Worm (Caenorhabditis elegans) whole organism, midembryonic: Measurements from ENCODE around the gene T14G8.4.

Source experiments
- T22C8.4 ChIP-seq: fragments of 200-800 bp; sonication (Bioruptor generic); IDR thresholded peaks from 2 replicates; pipeline ENCODE4 v1.3.6; 2022; ENCODE audit warnings: missing genetic modification characterization, missing compliant biosample characterization
- cog-1 ChIP-seq: sonication (generic microtip); optimal IDR thresholded peaks from 2 replicates; lab custom pipeline; 2016; ENCODE audit warnings: missing genetic modification characterization, missing compliant biosample characterization
- flt-1 ChIP-seq: fragments of 200-800 bp; sonication (Bioruptor generic); IDR thresholded peaks from 2 replicates; pipeline ENCODE4 v1.3.6; 2022; ENCODE audit warnings: missing genetic modification characterization, missing compliant biosample characterization
- klf-2 ChIP-seq: fragments of 200-800 bp; sonication (Bioruptor generic); conservative IDR thresholded peaks from 2 replicates; pipeline ENCODE4 v1.3.6; 2022; ENCODE audit warnings: missing genetic modification reagents, missing genetic modification characterization, missing compliant biosample characterization
- med-1 ChIP-seq: sonication (generic microtip); optimal IDR thresholded peaks from 2 replicates; lab custom pipeline; 2017; ENCODE audit warnings: missing genetic modification characterization, mild to moderate bottlenecking, missing compliant biosample characterization, antibody characterized with exemption, missing genetic modification reagents; ENCODE audit not compliant: insufficient read depth
- ref-1 ChIP-seq: fragments of 200-800 bp; sonication (Bioruptor generic); conservative IDR thresholded peaks from 2 replicates; pipeline ENCODE4 v1.3.6; 2022; ENCODE audit warnings: missing genetic modification reagents, missing genetic modification characterization, missing compliant biosample characterization
- tab-1 ChIP-seq: fragments of 200-800 bp; sonication (Bioruptor generic); IDR thresholded peaks from 2 replicates; pipeline ENCODE4 v1.3.6; 2022; ENCODE audit warnings: missing genetic modification characterization, missing compliant biosample characterization
- ztf-23 ChIP-seq: fragments of 200-800 bp; sonication (Bioruptor generic); IDR thresholded peaks from 2 replicates; pipeline ENCODE4 v1.3.6; 2022; ENCODE audit warnings: missing genetic modification reagents, missing genetic modification characterization, missing compliant biosample characterization
- ztf-29 ChIP-seq: fragments of 200-800 bp; sonication (Bioruptor generic); IDR thresholded peaks from 2 replicates; pipeline ENCODE4 v1.3.6; 2022; ENCODE audit warnings: missing genetic modification reagents, missing genetic modification characterization, missing compliant biosample characterization

T14G8.4 gene

ce11 chrX:12827741-12828408, 35.8 kb downstream of the T14G8.4 start:
- TF ChIP-seq ref-1 (GFP tag; lab: Robert Waterston, UW) (no peak), cog-1 (tag; lab: Kevin White, UChicago) (no peak), ztf-29 (no peak), ztf-23 (GFP tag; lab: Robert Waterston, UW) (no peak), T22C8.4 (GFP tag; lab: Robert Waterston, UW) (no peak), klf-2 (GFP tag; lab: Robert Waterston, UW) (no peak)

- TF ChIP-seq T22C8.4 (GFP tag; lab: Robert Waterston, UW) (no peak), cog-1 (tag; lab: Kevin White, UChicago) (no peak), ztf-29 (no peak), ref-1 (GFP tag; lab: Robert Waterston, UW) (no peak), ztf-23 (GFP tag; lab: Robert Waterston, UW) (no peak), flt-1 (GFP tag; lab: Robert Waterston, UW) (no peak), med-1 (GFP tag; lab: Kevin White, UChicago) (no peak), tab-1 (no peak), klf-2 (GFP tag; lab: Robert Waterston, UW) (no peak)
Observed at ce11 chrX:12826782-12827181, 36.9 kb downstream of the T14G8.4 start.

DNA sequence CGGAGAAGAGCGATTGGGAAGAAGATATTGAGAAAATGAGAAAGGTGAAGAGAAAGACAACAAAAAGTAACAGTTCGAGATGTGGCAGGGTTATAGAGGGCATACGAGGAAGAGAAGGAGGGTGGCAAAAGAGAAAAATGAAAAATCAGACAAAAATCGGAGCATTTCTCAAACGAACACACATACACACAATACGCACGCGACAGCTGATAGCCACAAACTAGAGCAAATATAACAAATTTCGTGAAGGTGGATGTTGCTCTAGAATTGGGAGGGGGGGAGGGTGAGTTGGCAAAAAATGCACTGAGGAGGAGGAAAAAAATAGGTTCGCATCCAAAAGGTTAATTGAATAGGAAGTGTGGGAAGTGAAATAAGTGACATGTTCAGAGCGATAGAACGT, 38.5 kb downstream of the T14G8.4 start:
- no peak for TF ChIP-seq klf-2 (GFP tag; lab: Robert Waterston, UW)
- TF ChIP-seq cog-1 (tag; lab: Kevin White, UChicago) = no peak

- no peak for TF ChIP-seq T22C8.4 (GFP tag; lab: Robert Waterston, UW)
- TF ChIP-seq ref-1 (GFP tag; lab: Robert Waterston, UW) = no peak
- TF ChIP-seq flt-1 (GFP tag; lab: Robert Waterston, UW) = no peak
- TF ChIP-seq klf-2 (GFP tag; lab: Robert Waterston, UW) = no peak
- TF ChIP-seq ztf-29 = no peak
- TF ChIP-seq ztf-23 (GFP tag; lab: Robert Waterston, UW) = no peak
- no peak for TF ChIP-seq cog-1 (tag; lab: Kevin White, UChicago)
- no peak for TF ChIP-seq med-1 (GFP tag; lab: Kevin White, UChicago)
- no peak for TF ChIP-seq tab-1
Observed at ce11 chrX:12819512-12819911, 44.2 kb downstream of the T14G8.4 start.

DNA sequence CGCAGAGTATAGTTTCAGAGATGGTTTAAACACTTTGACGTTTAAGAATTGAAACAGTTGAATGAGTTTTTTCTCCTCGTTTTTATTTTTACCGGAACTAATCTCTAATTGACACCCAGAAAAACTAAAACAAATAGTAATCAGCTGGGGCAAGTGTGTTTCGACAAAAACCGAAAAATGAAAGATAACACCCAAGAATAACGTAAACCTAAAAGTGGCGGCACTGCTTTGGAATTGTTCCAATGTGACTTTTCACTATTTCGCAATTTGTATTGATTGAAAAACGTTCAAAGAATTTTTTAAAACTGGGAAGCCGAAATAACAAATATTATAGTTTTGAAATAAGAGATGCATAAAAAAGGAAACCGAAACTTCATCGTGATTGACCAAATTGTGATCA, 44.9 kb downstream of the T14G8.4 start:
- TF ChIP-seq klf-2 (GFP tag; lab: Robert Waterston, UW) = no peak
- no peak for TF ChIP-seq ztf-23 (GFP tag; lab: Robert Waterston, UW)
- no peak for TF ChIP-seq cog-1 (tag; lab: Kevin White, UChicago)
- TF ChIP-seq med-1 (GFP tag; lab: Kevin White, UChicago) = no peak
- TF ChIP-seq tab-1 = no peak
- TF ChIP-seq flt-1 (GFP tag; lab: Robert Waterston, UW) = no peak
- no peak for TF ChIP-seq ref-1 (GFP tag; lab: Robert Waterston, UW)
- TF ChIP-seq ztf-29 = no peak

- no peak for TF ChIP-seq med-1 (GFP tag; lab: Kevin White, UChicago)
- TF ChIP-seq cog-1 (tag; lab: Kevin White, UChicago) = no peak
- no peak for TF ChIP-seq T22C8.4 (GFP tag; lab: Robert Waterston, UW)
- TF ChIP-seq tab-1 = no peak
- no peak for TF ChIP-seq ref-1 (GFP tag; lab: Robert Waterston, UW)
- TF ChIP-seq ztf-23 (GFP tag; lab: Robert Waterston, UW) = no peak
- no peak for TF ChIP-seq flt-1 (GFP tag; lab: Robert Waterston, UW)
- TF ChIP-seq klf-2 (GFP tag; lab: Robert Waterston, UW) = no peak
- TF ChIP-seq ztf-29 = no peak
Observed at ce11 chrX:12815367-12815766, 48.3 kb downstream of the T14G8.4 start.

ce11 chrX:12813539-12813938, 50.2 kb downstream of the T14G8.4 start, which contains the start of gene gei-3:
Gene gei-3 (minus strand): TSS chrX:12813639.
- TF ChIP-seq med-1 (GFP tag; lab: Kevin White, UChicago) (no peak), klf-2 (GFP tag; lab: Robert Waterston, UW) (no peak), tab-1 (no peak), ztf-23 (GFP tag; lab: Robert Waterston, UW) (no peak), T22C8.4 (GFP tag; lab: Robert Waterston, UW) (no peak), ref-1 (GFP tag; lab: Robert Waterston, UW) (no peak), cog-1 (tag; lab: Kevin White, UChicago) (no peak), flt-1 (GFP tag; lab: Robert Waterston, UW) (no peak), ztf-29 (no peak)
